Fruit fly (Drosophila melanogaster) whole organism, prepupa: ENCODE data around the gene EMC3.

Experiments
- Blimp-1 ChIP-seq: fragments of 200-800 bp; sonication (Bioruptor generic); optimal IDR thresholded peaks from 3 replicates; lab custom pipeline; 2017; ENCODE audit warnings: missing biosample characterization, missing genetic modification characterization, mild to moderate bottlenecking, moderate library complexity, missing genetic modification reagents
- CG10669 ChIP-seq: fragments of 200-800 bp; sonication (Bioruptor generic); optimal IDR thresholded peaks from 3 replicates; lab custom pipeline; 2018; ENCODE audit warnings: missing biosample characterization, mild to moderate bottlenecking, missing genetic modification characterization, moderate library complexity
- CG11762 ChIP-seq: fragments of 200-800 bp; sonication (Bioruptor generic); optimal IDR thresholded peaks from 3 replicates; lab custom pipeline; 2016; ENCODE audit warnings: missing biosample characterization, missing genetic modification characterization; ENCODE audit not compliant: insufficient read depth
- CG15336 ChIP-seq: fragments of 200-800 bp; sonication (Bioruptor generic); IDR thresholded peaks from 2 replicates; pipeline ENCODE4 v1.3.6; 2022; ENCODE audit warnings: missing biosample characterization, missing genetic modification characterization
- CG1621 ChIP-seq: fragments of 200-800 bp; sonication (Bioruptor generic); optimal IDR thresholded peaks from 3 replicates; lab custom pipeline; 2018; ENCODE audit warnings: missing biosample characterization, mild to moderate bottlenecking, missing genetic modification characterization
- CG3032 ChIP-seq: fragments of 200-800 bp; optimal IDR thresholded peaks from 2 replicates; lab custom pipeline; 2019; ENCODE audit warnings: missing biosample characterization, mild to moderate bottlenecking, missing genetic modification characterization, moderate library complexity
- CG34406 ChIP-seq: fragments of 200-800 bp; sonication (Bioruptor generic); optimal IDR thresholded peaks from 3 replicates; lab custom pipeline; 2016; ENCODE audit warnings: missing biosample characterization, missing genetic modification characterization
- CG6276 ChIP-seq: fragments of 200-800 bp; sonication (Bioruptor generic); optimal IDR thresholded peaks from 2 replicates; lab custom pipeline; 2017; ENCODE audit warnings: missing biosample characterization, mild to moderate bottlenecking, missing genetic modification characterization
- CG8319 ChIP-seq: fragments of 200-800 bp; sonication (Bioruptor generic); optimal IDR thresholded peaks from 3 replicates; lab custom pipeline; 2016; ENCODE audit warnings: missing biosample characterization, missing genetic modification characterization
- CG8632 ChIP-seq: fragments of 200-800 bp; sonication (Bioruptor generic); optimal IDR thresholded peaks from 3 replicates; lab custom pipeline; 2016; ENCODE audit warnings: missing biosample characterization, missing genetic modification characterization
- Ets21C ChIP-seq: fragments of 200-800 bp; sonication (Bioruptor generic); optimal IDR thresholded peaks from 3 replicates; lab custom pipeline; 2016; ENCODE audit warnings: missing biosample characterization, missing genetic modification characterization
- Ets96B ChIP-seq: fragments of 200-800 bp; optimal IDR thresholded peaks from 2 replicates; lab custom pipeline; 2019; ENCODE audit warnings: missing biosample characterization, mild to moderate bottlenecking, missing genetic modification characterization, moderate library complexity
- Gug ChIP-seq: fragments of 200-800 bp; sonication (Bioruptor generic); IDR thresholded peaks from 2 replicates; pipeline ENCODE4 v1.3.6; 2022; ENCODE audit warnings: missing biosample characterization, missing genetic modification characterization
- Hr38 ChIP-seq: sonication (Bioruptor generic); optimal IDR thresholded peaks from 2 replicates; lab custom pipeline; 2016; ENCODE audit warnings: missing biosample characterization, missing genetic modification characterization
- Hr4 ChIP-seq: fragments of 200-800 bp; sonication (Bioruptor generic); optimal IDR thresholded peaks from 3 replicates; lab custom pipeline; 2016; ENCODE audit warnings: missing biosample characterization, missing genetic modification characterization
- Lpt ChIP-seq: fragments of 200-800 bp; sonication (Bioruptor generic); optimal IDR thresholded peaks from 3 replicates; lab custom pipeline; 2016; ENCODE audit warnings: missing biosample characterization, missing genetic modification characterization
- achi ChIP-seq: fragments of 200-800 bp; sonication (Bioruptor generic); optimal IDR thresholded peaks from 3 replicates; lab custom pipeline; 2016; ENCODE audit warnings: missing biosample characterization, missing genetic modification characterization
- acj6 ChIP-seq: fragments of 200-800 bp; sonication (Bioruptor generic); optimal IDR thresholded peaks from 3 replicates; lab custom pipeline; 2016; ENCODE audit warnings: missing biosample characterization, missing genetic modification characterization
- cyc ChIP-seq: fragments of 200-800 bp; sonication (Bioruptor generic); optimal IDR thresholded peaks from 3 replicates; lab custom pipeline; 2016; ENCODE audit warnings: missing biosample characterization, missing genetic modification characterization
- dac ChIP-seq: fragments of 200-800 bp; sonication (Bioruptor generic); optimal IDR thresholded peaks from 2 replicates; lab custom pipeline; 2017; ENCODE audit warnings: missing biosample characterization, mild to moderate bottlenecking, missing genetic modification characterization
- dsx ChIP-seq: fragments of 200-800 bp; optimal IDR thresholded peaks from 3 replicates; lab custom pipeline; 2019; ENCODE audit warnings: missing biosample characterization, mild to moderate bottlenecking, missing genetic modification characterization, moderate library complexity; ENCODE audit not compliant: poor library complexity, severe bottlenecking
- esn ChIP-seq: fragments of 200-800 bp; sonication (Bioruptor generic); optimal IDR thresholded peaks from 2 replicates; lab custom pipeline; 2016; ENCODE audit warnings: missing biosample characterization, mild to moderate bottlenecking, missing genetic modification characterization, moderate library complexity
- fkh ChIP-seq: fragments of 200-800 bp; sonication (Bioruptor generic); optimal IDR thresholded peaks from 3 replicates; lab custom pipeline; 2017; ENCODE audit warnings: missing biosample characterization, mild to moderate bottlenecking, missing genetic modification characterization, moderate library complexity
- salr ChIP-seq, 2 experiments: fragments of 200-800 bp; sonication (Bioruptor generic); optimal IDR thresholded peaks; 3 replicates each; lab custom pipeline; 2016 to 2018; ENCODE audit warnings: missing biosample characterization in 2 of 2, missing genetic modification characterization in 2 of 2, mild to moderate bottlenecking in 1 of 2
- spab ChIP-seq: fragments of 200-800 bp; sonication (Bioruptor generic); optimal IDR thresholded peaks from 2 replicates; lab custom pipeline; 2017; ENCODE audit warnings: missing biosample characterization, mild to moderate bottlenecking, missing genetic modification characterization, missing genetic modification reagents
- ss ChIP-seq, 2 experiments: fragments of 200-800 bp; sonication (Bioruptor generic); optimal IDR thresholded peaks; 2 replicates in 1 of 2; 3 replicates in 1 of 2; lab custom pipeline; 2017 to 2018; ENCODE audit warnings: mild to moderate bottlenecking in 2 of 2, missing biosample characterization in 2 of 2, missing genetic modification characterization in 2 of 2, moderate library complexity in 1 of 2
- svp ChIP-seq: fragments of 200-800 bp; sonication (Bioruptor generic); peaks from one replicate; lab custom pipeline; 2016; ENCODE audit warnings: missing biosample characterization, missing genetic modification characterization
- vri ChIP-seq: fragments of 200-800 bp; sonication (Bioruptor generic); optimal IDR thresholded peaks from 3 replicates; lab custom pipeline; 2016; ENCODE audit warnings: missing biosample characterization, mild to moderate bottlenecking, missing genetic modification characterization

Gene EMC3

DNA sequence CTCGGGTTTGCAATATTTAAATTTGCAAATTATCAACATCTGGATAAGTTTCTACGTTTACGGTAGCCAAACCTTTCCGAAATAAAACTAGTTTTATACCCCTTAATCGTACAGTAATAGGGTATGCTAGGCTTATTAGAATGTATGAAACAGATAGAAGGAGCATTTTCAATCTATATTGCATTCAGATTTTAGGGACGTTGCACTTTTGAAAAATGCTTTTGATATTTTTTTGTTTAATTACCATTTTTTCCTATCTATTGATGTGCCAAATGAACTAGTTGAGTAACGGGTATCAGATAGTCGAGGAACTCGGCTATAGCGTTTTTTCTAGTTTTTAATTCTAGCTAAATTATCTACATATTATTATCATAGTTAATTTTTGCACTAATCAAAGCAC, 49.3 kb downstream of the EMC3 start:
- TF ChIP-seq svp (GFP tag; lab: Kevin White, UChicago) (no peak), CG15336 (GFP tag; lab: Robert Waterston, UW) (no peak), Gug (GFP tag; lab: Robert Waterston, UW) (no peak), achi (GFP tag; lab: Kevin White, UChicago) (no peak), Lpt (GFP tag; lab: Kevin White, UChicago) (no peak), CG11762 (GFP tag; lab: Kevin White, UChicago) (no peak), ss (GFP tag; optimal IDR thresholded peaks at IDR 0.05; lab: Kevin White, UChicago) (no peak), CG8632 (GFP tag; lab: Kevin White, UChicago) (no peak), fkh (GFP tag; lab: Kevin White, UChicago) (no peak), esn (no peak), dsx (no peak), CG34406 (no peak), Blimp-1 (no peak), Ets96B (tag; lab: Kevin White, UChicago) (no peak), acj6 (GFP tag; lab: Kevin White, UChicago) (no peak)

DNA sequence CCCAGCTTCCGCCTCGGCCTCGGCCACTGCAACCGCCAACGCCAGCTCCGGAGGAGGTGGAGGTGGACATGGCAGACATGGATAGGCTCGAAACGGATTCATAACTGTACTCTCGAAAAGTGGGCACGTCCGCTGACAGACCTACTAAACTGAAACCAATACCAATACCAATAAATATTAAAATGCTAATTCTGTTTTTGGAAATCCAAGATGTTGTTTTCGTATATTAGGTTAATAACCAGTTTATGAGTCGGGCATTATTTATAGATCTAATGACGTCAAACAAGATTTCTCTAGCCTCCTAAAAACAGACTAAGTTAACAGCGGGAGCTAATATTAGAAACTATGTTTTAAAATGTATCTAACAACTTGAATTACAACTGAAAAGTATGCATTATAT, 50.0 kb downstream of the EMC3 start:
- TF ChIP-seq Hr38 (GFP tag; lab: Kevin White, UChicago): no peak
- TF ChIP-seq svp (GFP tag; lab: Kevin White, UChicago): no peak

DNA sequence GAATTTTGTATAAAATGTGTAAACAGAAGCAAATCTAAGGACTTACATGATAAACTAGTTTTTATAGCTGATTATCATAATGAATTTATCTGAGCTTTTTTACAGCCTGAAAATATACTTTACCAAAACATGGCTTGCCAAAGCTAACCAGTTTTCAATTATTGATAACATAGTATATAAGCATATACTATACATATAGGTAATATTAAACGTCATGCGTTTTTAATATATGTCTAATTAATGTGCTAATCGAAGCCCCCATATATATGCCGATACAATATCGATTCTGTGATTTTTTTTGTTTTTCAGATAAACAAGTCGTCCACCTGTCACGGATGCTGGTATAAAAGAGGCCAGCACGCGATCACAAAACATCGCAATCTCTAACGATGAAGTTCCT, 50.6 kb downstream of the EMC3 start, which contains the start of gene CG17107:
TSS of gene CG17107 (plus strand) at position 301 of the 400 bp plus-strand sequence.
- TF ChIP-seq spab (no peak), Hr4 (GFP tag; lab: Kevin White, UChicago) (no peak), Hr38 (GFP tag; lab: Kevin White, UChicago) (no peak), dsx (no peak), esn (no peak), Blimp-1 (no peak), CG3032 (tag; lab: Kevin White, UChicago) (no peak), svp (GFP tag; lab: Kevin White, UChicago) (no peak), CG1621 (tag; lab: Kevin White, UChicago) (no peak), CG15336 (GFP tag; lab: Robert Waterston, UW) (no peak), dac (GFP tag; lab: Kevin White, UChicago) (no peak), CG8319 (GFP tag; lab: Kevin White, UChicago) (no peak), salr (GFP tag; optimal IDR thresholded peaks at IDR 0.05; lab: Kevin White, UChicago) (no peak), CG8632 (GFP tag; lab: Kevin White, UChicago) (no peak), Ets21C (GFP tag; lab: Kevin White, UChicago) (no peak), acj6 (GFP tag; lab: Kevin White, UChicago) (no peak), CG6276 (no peak), CG10669 (GFP tag; lab: Kevin White, UChicago) (no peak), vri (GFP tag; lab: Kevin White, UChicago) (no peak), cyc (GFP tag; lab: Kevin White, UChicago) (no peak)
- TF ChIP-seq, all 60 proteins: peak for 0
